Worm (Caenorhabditis elegans) whole organism, late embryonic: ENCODE measurements around the gene ZK643.2.

Experiments used
- C38D4.7 ChIP-seq: fragments of 200-800 bp; sonication (Bioruptor generic); optimal IDR thresholded peaks from 2 replicates; lab custom pipeline; 2018; ENCODE audit warnings: mild to moderate bottlenecking, missing genetic modification characterization, moderate library complexity, missing compliant biosample characterization
- F13H6.1 ChIP-seq: sonication (generic microtip); optimal IDR thresholded peaks from 2 replicates; lab custom pipeline; 2016; ENCODE audit warnings: missing genetic modification characterization, missing compliant biosample characterization
- K02D7.2 ChIP-seq: sonication (generic microtip); optimal IDR thresholded peaks from 2 replicates; lab custom pipeline; 2017; ENCODE audit warnings: mild to moderate bottlenecking, missing genetic modification characterization, missing compliant biosample characterization
- T23F11.4 ChIP-seq: fragments of 200-800 bp; sonication (Bioruptor generic); optimal IDR thresholded peaks from 2 replicates; lab custom pipeline; 2018; ENCODE audit warnings: mild to moderate bottlenecking, missing genetic modification characterization, missing compliant biosample characterization
- Y22D7AL.16 ChIP-seq: sonication (generic microtip); optimal IDR thresholded peaks from 2 replicates; lab custom pipeline; 2016; ENCODE audit warnings: missing genetic modification characterization, missing compliant biosample characterization
- ahr-1 ChIP-seq: sonication (generic microtip); optimal IDR thresholded peaks from 2 replicates; lab custom pipeline; 2016; ENCODE audit warnings: missing genetic modification characterization, missing compliant biosample characterization
- ama-1 ChIP-seq: fragments of 150-350 bp; optimal IDR thresholded peaks from 2 replicates; lab custom pipeline; 2014
- ceh-18 ChIP-seq: sonication (generic microtip); optimal IDR thresholded peaks from 2 replicates; lab custom pipeline; 2016; ENCODE audit warnings: missing genetic modification characterization, missing compliant biosample characterization
- ceh-2 ChIP-seq: sonication (generic microtip); optimal IDR thresholded peaks from 2 replicates; lab custom pipeline; 2016; ENCODE audit warnings: missing genotype, missing genetic modification characterization, missing compliant biosample characterization
- ceh-22 ChIP-seq: sonication (generic microtip); optimal IDR thresholded peaks from 2 replicates; lab custom pipeline; 2017; ENCODE audit warnings: missing biosample characterization, missing genetic modification characterization
- ceh-31 ChIP-seq: sonication (generic microtip); optimal IDR thresholded peaks from 2 replicates; lab custom pipeline; 2016; ENCODE audit warnings: missing genetic modification characterization, missing compliant biosample characterization
- ceh-34 ChIP-seq: sonication (generic microtip); optimal IDR thresholded peaks from 2 replicates; lab custom pipeline; 2016; ENCODE audit warnings: mild to moderate bottlenecking, missing genetic modification characterization, missing compliant biosample characterization
- ceh-45 ChIP-seq: fragments of 200-800 bp; sonication (Bioruptor generic); IDR thresholded peaks from 2 replicates; pipeline ENCODE4 v1.3.6; 2022; ENCODE audit warnings: missing genetic modification reagents, missing genetic modification characterization, missing compliant biosample characterization
- ceh-48 ChIP-seq: sonication (generic microtip); optimal IDR thresholded peaks from 2 replicates; lab custom pipeline; 2016; ENCODE audit warnings: missing genetic modification characterization, inconsistent platforms, missing compliant biosample characterization
- ceh-6 ChIP-seq: fragments of 200-800 bp; sonication (Bioruptor generic); optimal IDR thresholded peaks from 2 replicates; lab custom pipeline; 2018; ENCODE audit warnings: mild to moderate bottlenecking, missing genetic modification characterization, missing compliant biosample characterization
- ceh-9 ChIP-seq: sonication (generic microtip); optimal IDR thresholded peaks from 2 replicates; lab custom pipeline; 2016; ENCODE audit warnings: mild to moderate bottlenecking, missing genetic modification characterization, inconsistent platforms, missing compliant biosample characterization
- che-1 ChIP-seq: sonication (generic microtip); optimal IDR thresholded peaks from 2 replicates; lab custom pipeline; 2016; ENCODE audit warnings: mild to moderate bottlenecking, missing genetic modification characterization, missing compliant biosample characterization
- dve-1 ChIP-seq: sonication (generic microtip); optimal IDR thresholded peaks from 2 replicates; lab custom pipeline; 2017; ENCODE audit warnings: antibody characterized with exemption, mild to moderate bottlenecking, missing genetic modification characterization, missing compliant biosample characterization
- elt-4 ChIP-seq: sonication (generic microtip); optimal IDR thresholded peaks from 2 replicates; lab custom pipeline; 2016; ENCODE audit warnings: missing genetic modification characterization, missing compliant biosample characterization
- ets-4 ChIP-seq: sonication (generic microtip); optimal IDR thresholded peaks from 2 replicates; lab custom pipeline; 2016; ENCODE audit warnings: missing genetic modification characterization, missing compliant biosample characterization
- fax-1 ChIP-seq: sonication (generic microtip); optimal IDR thresholded peaks from 2 replicates; lab custom pipeline; 2016; ENCODE audit warnings: missing genotype, missing genetic modification characterization, missing compliant biosample characterization
- gmeb-2 ChIP-seq: sonication (generic microtip); optimal IDR thresholded peaks from 2 replicates; lab custom pipeline; 2016; ENCODE audit warnings: missing genetic modification characterization, inconsistent platforms, missing compliant biosample characterization
- hlh-30 ChIP-seq: sonication (generic microtip); optimal IDR thresholded peaks from 2 replicates; lab custom pipeline; 2017; ENCODE audit warnings: antibody characterized with exemption, missing genetic modification characterization, missing compliant biosample characterization; ENCODE audit not compliant: insufficient read depth
- hlh-8 ChIP-seq: sonication (generic microtip); optimal IDR thresholded peaks from 2 replicates; lab custom pipeline; 2016; ENCODE audit warnings: missing genotype, missing genetic modification characterization, missing compliant biosample characterization
- lim-6 ChIP-seq: sonication (generic microtip); optimal IDR thresholded peaks from 2 replicates; lab custom pipeline; 2016; ENCODE audit warnings: missing genetic modification characterization, missing compliant biosample characterization
- lin-11 ChIP-seq: fragments of 200-800 bp; sonication (Bioruptor generic); optimal IDR thresholded peaks from 2 replicates; lab custom pipeline; 2018; ENCODE audit warnings: mild to moderate bottlenecking, missing genetic modification characterization, missing compliant biosample characterization
- mec-3 ChIP-seq: sonication (generic microtip); optimal IDR thresholded peaks from 2 replicates; lab custom pipeline; 2016; ENCODE audit warnings: borderline replicate concordance, missing genetic modification characterization, missing compliant biosample characterization
- nfya-1 ChIP-seq: sonication (generic microtip); optimal IDR thresholded peaks from 2 replicates; lab custom pipeline; 2017; ENCODE audit warnings: missing genetic modification characterization, mild to moderate bottlenecking, missing compliant biosample characterization, antibody characterized with exemption, moderate library complexity
- odd-2 ChIP-seq: sonication (generic microtip); optimal IDR thresholded peaks from 2 replicates; lab custom pipeline; 2017; ENCODE audit warnings: antibody characterized with exemption, mild to moderate bottlenecking, missing genetic modification characterization, missing compliant biosample characterization
- pha-2 ChIP-seq: sonication (generic microtip); optimal IDR thresholded peaks from 2 replicates; lab custom pipeline; 2017; ENCODE audit warnings: mild to moderate bottlenecking, missing genetic modification characterization, missing compliant biosample characterization
- pqm-1 ChIP-seq: sonication (generic microtip); optimal IDR thresholded peaks from 2 replicates; lab custom pipeline; 2016; ENCODE audit warnings: missing genetic modification characterization, missing compliant biosample characterization
- rnt-1 ChIP-seq: sonication (generic microtip); optimal IDR thresholded peaks from 2 replicates; lab custom pipeline; 2016; ENCODE audit warnings: missing genetic modification characterization, missing compliant biosample characterization
- sdc-2 ChIP-seq: sonication (generic microtip); optimal IDR thresholded peaks from 2 replicates; lab custom pipeline; 2016; ENCODE audit warnings: missing genotype, missing genetic modification characterization, missing compliant biosample characterization
- syd-9 ChIP-seq: sonication (generic microtip); optimal IDR thresholded peaks from 2 replicates; lab custom pipeline; 2016; ENCODE audit warnings: mild to moderate bottlenecking, missing genetic modification characterization, moderate library complexity, missing compliant biosample characterization
- tbx-7 ChIP-seq: sonication (generic microtip); optimal IDR thresholded peaks from 2 replicates; lab custom pipeline; 2016; ENCODE audit warnings: missing genotype, missing genetic modification characterization, missing compliant biosample characterization
- zip-5 ChIP-seq: sonication (generic microtip); optimal IDR thresholded peaks from 2 replicates; lab custom pipeline; 2016; ENCODE audit warnings: missing genetic modification characterization, missing compliant biosample characterization
- ztf-16 ChIP-seq: sonication (generic microtip); optimal IDR thresholded peaks from 2 replicates; lab custom pipeline; 2017; ENCODE audit warnings: missing genetic modification characterization, missing compliant biosample characterization

Gene ZK643.2

DNA sequence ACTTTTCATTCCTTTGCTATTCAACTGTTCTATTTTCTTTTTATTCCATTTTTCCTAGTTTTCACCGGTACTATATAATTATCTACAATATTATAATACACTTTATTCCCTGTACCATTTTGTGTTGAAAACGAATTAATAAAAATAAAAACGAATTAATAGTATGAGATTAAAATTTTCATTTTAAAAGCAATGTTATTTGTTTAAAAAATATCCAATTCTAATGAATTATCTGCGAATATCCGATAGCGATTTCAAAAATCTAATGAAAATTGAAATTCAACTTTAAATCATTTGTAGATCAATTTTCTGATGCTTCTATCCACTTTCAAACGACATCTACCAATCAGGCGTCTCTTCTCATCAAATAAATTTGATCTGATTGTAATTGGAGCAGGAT is 42.9 kb upstream of the ZK643.2 start, which contains the start of gene trxr-2:
Gene trxr-2, plus strand, starts transcription at position 301 of the 400 bp plus-strand sequence.
- TF ChIP-seq K02D7.2 (no peak), ceh-45 (no peak), Y22D7AL.16 (tag; lab: Kevin White, UChicago) (no peak), rnt-1 (tag; lab: Kevin White, UChicago) (no peak), hlh-8 (tag; lab: Kevin White, UChicago) (no peak), ceh-22 (tag; lab: Kevin White, UChicago) (no peak), ahr-1 (tag; lab: Kevin White, UChicago) (no peak), sdc-2 (tag; lab: Kevin White, UChicago) (no peak), zip-5 (no peak), hlh-30 (tag; lab: Kevin White, UChicago) (no peak), dve-1 (tag; lab: Kevin White, UChicago) (no peak), C38D4.7 (GFP tag; lab: Kevin White, UChicago) (no peak)

- no peak for TF ChIP-seq ets-4 (tag; lab: Kevin White, UChicago)
- no peak for TF ChIP-seq lim-6 (tag; lab: Kevin White, UChicago)
- no peak for TF ChIP-seq lin-11 (tag; lab: Kevin White, UChicago)
- no peak for TF ChIP-seq tbx-7 (tag; lab: Kevin White, UChicago)
- TF ChIP-seq ceh-34 (tag; lab: Kevin White, UChicago), result no peak
- TF ChIP-seq ceh-6 (GFP tag; lab: Kevin White, UChicago), result no peak
- TF ChIP-seq T23F11.4 (GFP tag; lab: Kevin White, UChicago), result no peak
- no peak for TF ChIP-seq C38D4.7 (GFP tag; lab: Kevin White, UChicago)
- no peak for TF ChIP-seq ztf-16 (tag; lab: Kevin White, UChicago)
- no peak for TF ChIP-seq mec-3 (tag; lab: Kevin White, UChicago)
- TF ChIP-seq nfya-1 (tag; lab: Kevin White, UChicago), result no peak
- no peak for TF ChIP-seq elt-4 (tag; lab: Kevin White, UChicago)
- TF ChIP-seq odd-2, result no peak
- TF ChIP-seq ceh-31 (tag; lab: Kevin White, UChicago), result no peak
- TF ChIP-seq pqm-1 (tag; lab: Kevin White, UChicago), result no peak
- TF ChIP-seq che-1, result no peak
- TF ChIP-seq fax-1 (tag; lab: Kevin White, UChicago), result no peak
- no peak for TF ChIP-seq rnt-1 (tag; lab: Kevin White, UChicago)
- TF ChIP-seq pha-2 (tag; lab: Kevin White, UChicago), result no peak
- no peak for TF ChIP-seq gmeb-2 (tag; lab: Kevin White, UChicago)
These were observed 38.4 kb upstream of the ZK643.2 start, which contains the start of gene cdc-25.3 for ce11 chrIII:8917879-8918381. TSS of gene cdc-25.3 (minus strand) at chrIII:8917929.

- TF ChIP-seq pha-2 (tag; lab: Kevin White, UChicago) (no peak), zip-5 (no peak), ceh-2 (tag; lab: Kevin White, UChicago) (no peak), F13H6.1 (no peak), odd-2 (no peak)
- TF ChIP-seq, all 69 proteins: peak for 0
These were observed 36.6 kb upstream of the ZK643.2 start, which contains the start of gene ZK637.15 for ce11 chrIII:8919784-8920183. TSS of gene ZK637.15 (plus strand) at chrIII:8920084.

ce11 chrIII:8922061-8922460 is 34.3 kb upstream of the ZK643.2 start:
- TF ChIP-seq ceh-18 (tag; lab: Kevin White, UChicago), result peak; percentile 7
- no peak for TF ChIP-seq fax-1 (tag; lab: Kevin White, UChicago)
- peak; percentile 34 for TF ChIP-seq nfya-1 (tag; lab: Kevin White, UChicago)
- TF ChIP-seq ama-1, result peak; percentile 22
- no peak for TF ChIP-seq ceh-9 (tag; lab: Kevin White, UChicago)
- no peak for TF ChIP-seq syd-9 (tag; lab: Kevin White, UChicago)
- no peak for TF ChIP-seq ceh-48 (tag; lab: Kevin White, UChicago)
